Fruit fly (Drosophila melanogaster) whole organism, embryonic: ENCODE results near the gene sloth1.
A peak's percentile ranks its signal among the peaks of the same experiment; 100 is the strongest.

Experiments
- Atf-2 ChIP-seq: fragments of 200-800 bp; sonication (Bioruptor generic); optimal IDR thresholded peaks from 2 replicates; lab custom pipeline; 2016; ENCODE audit warnings: missing biosample characterization, missing genetic modification characterization
- CG10979 ChIP-seq: fragments of 200-800 bp; sonication (Bioruptor generic); optimal IDR thresholded peaks from 2 replicates; lab custom pipeline; 2018; ENCODE audit warnings: missing biosample characterization, mild to moderate bottlenecking, missing genetic modification characterization, moderate library complexity
- CG11093 ChIP-seq: fragments of 200-800 bp; sonication (Bioruptor generic); IDR thresholded peaks from 3 replicates; pipeline ENCODE4 v1.3.6; 2022; ENCODE audit warnings: missing biosample characterization, missing genetic modification characterization
- CG11504 ChIP-seq: fragments of 200-800 bp; sonication (Bioruptor generic); optimal IDR thresholded peaks from 3 replicates; lab custom pipeline; 2019; ENCODE audit warnings: missing biosample characterization, mild to moderate bottlenecking, missing genetic modification characterization, moderate library complexity
- CG12769 ChIP-seq: fragments of 200-800 bp; sonication (Bioruptor generic); optimal IDR thresholded peaks from 2 replicates; lab custom pipeline; 2019; ENCODE audit warnings: missing biosample characterization, mild to moderate bottlenecking, missing genetic modification characterization, moderate library complexity
- CG13775 ChIP-seq: fragments of 200-800 bp; sonication (Bioruptor generic); optimal IDR thresholded peaks from 3 replicates; lab custom pipeline; 2017; ENCODE audit warnings: missing biosample characterization, mild to moderate bottlenecking, missing genetic modification characterization
- CG14441 ChIP-seq: fragments of 200-800 bp; sonication (Bioruptor generic); IDR thresholded peaks from 2 replicates; pipeline ENCODE4 v1.3.6; 2022; ENCODE audit warnings: missing biosample characterization, missing genetic modification characterization
- CG1602 ChIP-seq: fragments of 200-800 bp; sonication (Bioruptor generic); optimal IDR thresholded peaks from 3 replicates; lab custom pipeline; 2016; ENCODE audit warnings: missing biosample characterization, missing genetic modification characterization
- CG17361 ChIP-seq: fragments of 200-800 bp; sonication (Bioruptor generic); IDR thresholded peaks from 3 replicates; pipeline ENCODE4 v1.3.6; 2022; ENCODE audit warnings: missing biosample characterization, missing genetic modification characterization
- CG17829 ChIP-seq: fragments of 200-800 bp; optimal IDR thresholded peaks from 2 replicates; lab custom pipeline; 2019; ENCODE audit warnings: missing biosample characterization, mild to moderate bottlenecking, missing genetic modification characterization, moderate library complexity
- CG18476 ChIP-seq: fragments of 200-800 bp; sonication (Bioruptor generic); optimal IDR thresholded peaks from 2 replicates; lab custom pipeline; 2016; ENCODE audit warnings: missing biosample characterization, mild to moderate bottlenecking, missing genetic modification characterization
- CG18599 ChIP-seq: fragments of 200-800 bp; sonication (Bioruptor generic); optimal IDR thresholded peaks from 3 replicates; lab custom pipeline; 2017; ENCODE audit warnings: missing biosample characterization, missing genetic modification characterization, mild to moderate bottlenecking, moderate library complexity, missing genetic modification reagents
- CG2116 ChIP-seq: fragments of 200-800 bp; sonication (Bioruptor generic); optimal IDR thresholded peaks from 3 replicates; lab custom pipeline; 2018; ENCODE audit warnings: missing biosample characterization, mild to moderate bottlenecking, missing genetic modification characterization
- CG2120 ChIP-seq: fragments of 200-800 bp; sonication (Bioruptor generic); optimal IDR thresholded peaks from 3 replicates; lab custom pipeline; 2016; ENCODE audit warnings: missing biosample characterization, missing genetic modification characterization
- CG2875 ChIP-seq: fragments of 200-800 bp; sonication (Bioruptor generic); optimal IDR thresholded peaks from 2 replicates; lab custom pipeline; 2017; ENCODE audit warnings: missing biosample characterization, mild to moderate bottlenecking, missing genetic modification characterization, missing genetic modification reagents
- CG3407 ChIP-seq: fragments of 200-800 bp; sonication (Bioruptor generic); optimal IDR thresholded peaks from 2 replicates; lab custom pipeline; 2018; ENCODE audit warnings: missing biosample characterization, mild to moderate bottlenecking, missing genetic modification characterization
- CG4617 ChIP-seq: fragments of 200-800 bp; sonication (Bioruptor generic); optimal IDR thresholded peaks from 3 replicates; lab custom pipeline; 2016; ENCODE audit warnings: missing biosample characterization, missing genetic modification characterization, borderline replicate concordance
- CG6813 ChIP-seq: fragments of 200-800 bp; sonication (Bioruptor generic); optimal IDR thresholded peaks from 2 replicates; lab custom pipeline; 2017; ENCODE audit warnings: missing biosample characterization, missing genetic modification characterization, mild to moderate bottlenecking, moderate library complexity, missing genetic modification reagents
- CG7987 ChIP-seq: fragments of 200-800 bp; sonication (Bioruptor generic); optimal IDR thresholded peaks from 2 replicates; lab custom pipeline; 2018; ENCODE audit warnings: missing biosample characterization, mild to moderate bottlenecking, missing genetic modification characterization, moderate library complexity
- CG8281 ChIP-seq: fragments of 200-800 bp; sonication (Bioruptor generic); optimal IDR thresholded peaks from 2 replicates; lab custom pipeline; 2018; ENCODE audit warnings: missing biosample characterization, mild to moderate bottlenecking, missing genetic modification characterization, moderate library complexity
- CG8359 ChIP-seq: fragments of 200-800 bp; sonication (Bioruptor generic); optimal IDR thresholded peaks from 2 replicates; lab custom pipeline; 2017; ENCODE audit warnings: missing biosample characterization, mild to moderate bottlenecking, missing genetic modification characterization, borderline replicate concordance
- CG9932 ChIP-seq: fragments of 200-800 bp; sonication (Bioruptor generic); IDR thresholded peaks from 2 replicates; pipeline ENCODE4 v1.3.6; 2022; ENCODE audit warnings: missing biosample characterization, missing genetic modification characterization
- Dad ChIP-seq: fragments of 200-800 bp; sonication (Bioruptor generic); optimal IDR thresholded peaks from 3 replicates; lab custom pipeline; 2016; ENCODE audit warnings: missing biosample characterization, missing genetic modification characterization
- Dp ChIP-seq: fragments of 200-800 bp; sonication (Bioruptor generic); optimal IDR thresholded peaks from 2 replicates; lab custom pipeline; 2018; ENCODE audit warnings: missing biosample characterization, mild to moderate bottlenecking, missing genetic modification characterization, moderate library complexity
- Ets97D ChIP-seq: fragments of 200-800 bp; sonication (Bioruptor generic); optimal IDR thresholded peaks from 3 replicates; lab custom pipeline; 2016; ENCODE audit warnings: missing biosample characterization, missing genetic modification characterization
- Nf-YB ChIP-seq: fragments of 200-800 bp; sonication (Bioruptor generic); optimal IDR thresholded peaks from 3 replicates; lab custom pipeline; 2019; ENCODE audit warnings: missing biosample characterization, mild to moderate bottlenecking, missing genetic modification characterization, moderate library complexity
- Sox100B ChIP-seq: fragments of 200-800 bp; sonication (Bioruptor generic); optimal IDR thresholded peaks from 3 replicates; lab custom pipeline; 2018; ENCODE audit warnings: missing biosample characterization, mild to moderate bottlenecking, missing genetic modification characterization
- Trl ChIP-seq, 3 experiments: fragments of >200 bp in 2 of 3; fragments of 200-800 bp in 1 of 3; sonication (Bioruptor generic) in 1 of 3; optimal IDR thresholded peaks; 2 replicates in 1 of 3; 3 replicates in 2 of 3; lab custom pipeline; 2016 to 2017; ENCODE audit warnings: missing biosample characterization in 1 of 3, missing genetic modification characterization in 1 of 3
- Usf ChIP-seq: fragments of 200-800 bp; sonication (Bioruptor generic); optimal IDR thresholded peaks from 2 replicates; lab custom pipeline; 2017; ENCODE audit warnings: missing genotype, missing biosample characterization, missing genetic modification characterization
- al ChIP-seq: fragments of 200-800 bp; sonication (Bioruptor generic); IDR thresholded peaks from 2 replicates; pipeline ENCODE4 v1.3.6; 2022; ENCODE audit warnings: missing biosample characterization, missing genetic modification characterization
- aop ChIP-seq: fragments of 200-800 bp; sonication (Bioruptor generic); IDR thresholded peaks from 2 replicates; pipeline ENCODE4 v1.3.6; 2022; ENCODE audit warnings: missing biosample characterization, missing genetic modification characterization
- bab2 ChIP-seq: fragments of 200-800 bp; sonication (Bioruptor generic); optimal IDR thresholded peaks from 2 replicates; lab custom pipeline; 2016; ENCODE audit warnings: missing biosample characterization, missing genetic modification characterization
- bcd ChIP-seq: fragments of 200-800 bp; sonication (Bioruptor generic); optimal IDR thresholded peaks from 2 replicates; lab custom pipeline; 2017; ENCODE audit warnings: missing biosample characterization, mild to moderate bottlenecking, missing genetic modification characterization
- cato ChIP-seq: fragments of 200-800 bp; sonication (Bioruptor generic); optimal IDR thresholded peaks from 2 replicates; lab custom pipeline; 2016; ENCODE audit warnings: missing biosample characterization, missing genetic modification characterization, borderline replicate concordance
- chn ChIP-seq: fragments of 200-800 bp; sonication (Bioruptor generic); optimal IDR thresholded peaks from 2 replicates; lab custom pipeline; 2016; ENCODE audit warnings: missing biosample characterization, missing genetic modification characterization
- crol ChIP-seq: fragments of 200-800 bp; sonication (Bioruptor generic); IDR thresholded peaks from 2 replicates; pipeline ENCODE4 v1.3.6; 2022; ENCODE audit warnings: missing biosample characterization, missing genetic modification characterization
- dpn ChIP-seq, 2 experiments: fragments of 200-800 bp; sonication (Bioruptor generic); optimal IDR thresholded peaks; 3 replicates each; lab custom pipeline; 2016; ENCODE audit warnings: missing biosample characterization in 2 of 2, missing genetic modification characterization in 2 of 2
- eve ChIP-seq, 2 experiments: fragments of >200 bp; optimal IDR thresholded peaks; 2 replicates each; lab custom pipeline; 2017; ENCODE audit warnings: missing biosample characterization in 2 of 2, missing genetic modification characterization in 2 of 2
- ftz-f1 ChIP-seq: fragments of 200-800 bp; sonication (Bioruptor generic); optimal IDR thresholded peaks from 2 replicates; lab custom pipeline; 2016; ENCODE audit warnings: missing biosample characterization, missing genetic modification characterization
- gsb-n ChIP-seq: fragments of 200-800 bp; sonication (Bioruptor generic); optimal IDR thresholded peaks from 3 replicates; lab custom pipeline; 2018; ENCODE audit warnings: missing biosample characterization, mild to moderate bottlenecking, missing genetic modification characterization
- lmd ChIP-seq: fragments of 200-800 bp; sonication (Bioruptor generic); IDR thresholded peaks from 2 replicates; pipeline ENCODE4 v1.3.6; 2022; ENCODE audit warnings: missing biosample characterization, missing genetic modification characterization
- mam ChIP-seq: fragments of 200-800 bp; sonication (Bioruptor generic); optimal IDR thresholded peaks from 3 replicates; lab custom pipeline; 2016; ENCODE audit warnings: missing biosample characterization, missing genetic modification characterization
- nom ChIP-seq: fragments of 200-800 bp; sonication (Bioruptor generic); optimal IDR thresholded peaks from 2 replicates; lab custom pipeline; 2017; ENCODE audit warnings: missing biosample characterization, missing genetic modification characterization, mild to moderate bottlenecking, moderate library complexity, missing genetic modification reagents
- pzg ChIP-seq: fragments of 200-800 bp; sonication (Bioruptor generic); optimal IDR thresholded peaks from 3 replicates; lab custom pipeline; 2018; ENCODE audit warnings: missing biosample characterization, mild to moderate bottlenecking, missing genetic modification characterization, moderate library complexity
- run ChIP-seq: fragments of 200-800 bp; sonication (Bioruptor generic); optimal IDR thresholded peaks from 3 replicates; lab custom pipeline; 2018; ENCODE audit warnings: missing biosample characterization, mild to moderate bottlenecking, missing genetic modification characterization
- tin ChIP-seq: fragments of 200-800 bp; sonication (Bioruptor generic); optimal IDR thresholded peaks from 3 replicates; lab custom pipeline; 2016; ENCODE audit warnings: missing biosample characterization, missing genetic modification characterization
- tup ChIP-seq: fragments of 200-800 bp; sonication (Bioruptor generic); optimal IDR thresholded peaks from 2 replicates; lab custom pipeline; 2016; ENCODE audit warnings: missing biosample characterization, mild to moderate bottlenecking, missing genetic modification characterization, moderate library complexity
- twi ChIP-seq: fragments of 200-800 bp; optimal IDR thresholded peaks from 2 replicates; lab custom pipeline; 2019; ENCODE audit warnings: missing biosample characterization, mild to moderate bottlenecking, missing genetic modification characterization, moderate library complexity
- vfl ChIP-seq: fragments of 200-800 bp; sonication (Bioruptor generic); optimal IDR thresholded peaks from 2 replicates; lab custom pipeline; 2016; ENCODE audit warnings: missing biosample characterization, missing genetic modification characterization
- zfh2 ChIP-seq: fragments of 200-800 bp; sonication (Bioruptor generic); optimal IDR thresholded peaks from 2 replicates; lab custom pipeline; 2016; ENCODE audit warnings: missing biosample characterization, missing genetic modification characterization

sloth1 gene

DNA sequence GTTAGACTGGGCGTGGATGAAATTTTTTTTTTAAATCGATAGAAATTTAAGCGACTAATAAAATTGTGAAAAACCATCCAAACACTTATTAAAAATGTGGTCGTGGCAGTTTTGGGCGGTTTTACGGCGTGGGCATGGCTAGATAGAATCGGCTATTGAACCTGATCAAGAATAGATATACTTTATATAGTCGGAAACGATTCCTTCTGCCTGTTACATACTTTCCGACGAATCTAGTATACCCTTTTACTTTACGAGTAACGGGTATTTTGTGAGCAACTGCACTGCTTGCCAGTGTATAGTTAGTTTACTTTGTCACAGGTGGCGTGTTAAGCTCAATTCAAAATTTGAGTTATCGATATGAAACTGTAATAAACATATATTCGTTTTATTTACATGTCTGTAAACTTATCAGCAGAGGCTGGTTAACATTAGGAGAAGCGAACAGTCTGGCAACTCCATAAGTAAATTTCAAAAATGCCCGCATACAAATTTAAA lies 3.8 kb downstream of the sloth1 start (continued):
- TF ChIP-seq gsb-n (tag; lab: Kevin White, UChicago) = peak; percentile 12
- no peak for TF ChIP-seq Atf-2
- TF ChIP-seq CG2120 (GFP tag; lab: Kevin White, UChicago) = peak; percentile 68
- peak; percentile 15 for TF ChIP-seq bcd (GFP tag; lab: Kevin White, UChicago)
- no peak for TF ChIP-seq ftz-f1 (GFP tag; lab: Kevin White, UChicago)
- peak; percentile 44 for TF ChIP-seq CG7987 (GFP tag; lab: Kevin White, UChicago)
- TF ChIP-seq crol (GFP tag; lab: Robert Waterston, UW) = no peak
- TF ChIP-seq Trl (optimal IDR thresholded peaks at IDR 0.05; lab: Kevin White, UChicago) = no peak
- TF ChIP-seq Trl (GFP tag; optimal IDR thresholded peaks at IDR 0.05; lab: Kevin White, UChicago) = peak; percentile 67
- peak; percentile 75 for TF ChIP-seq Ets97D (GFP tag; lab: Kevin White, UChicago)
- peak; percentile 14 for TF ChIP-seq Sox100B (GFP tag; lab: Kevin White, UChicago)
- TF ChIP-seq bab2 (GFP tag; lab: Kevin White, UChicago) = peak; percentile 67
- TF ChIP-seq run (tag; lab: Kevin White, UChicago) = no peak
- peak; percentile 37 for TF ChIP-seq CG14441
- TF ChIP-seq CG6813 = no peak
- peak; percentile 80 for TF ChIP-seq pzg (GFP tag; lab: Kevin White, UChicago)
- peak; percentile 30 for TF ChIP-seq CG1602 (GFP tag; lab: Kevin White, UChicago)
- TF ChIP-seq chn = peak; percentile 31
- TF ChIP-seq Nf-YB = no peak
- peak; percentile 45; the same call in 2 of the 3 replicates for TF ChIP-seq CG11093
- peak; percentile 47 for TF ChIP-seq CG18599 (GFP tag; lab: Kevin White, UChicago)
- no peak for TF ChIP-seq Usf (GFP tag; lab: Kevin White, UChicago)
- TF ChIP-seq CG10979 (tag; lab: Kevin White, UChicago) = peak; percentile 26
- peak; percentile 15; the same call in 1 of the 2 replicates for TF ChIP-seq al (GFP tag; lab: Robert Waterston, UW)
- peak; percentile 28 for TF ChIP-seq CG2875 (GFP tag; lab: Kevin White, UChicago)
- TF ChIP-seq dpn (GFP tag; optimal IDR thresholded peaks at IDR 0.05; lab: Kevin White, UChicago) = peak; percentile 47 to 79
- TF ChIP-seq CG18476 = no peak
- peak; percentile 11 for TF ChIP-seq CG13775 (GFP tag; lab: Kevin White, UChicago)
- TF ChIP-seq cato (GFP tag; lab: Kevin White, UChicago) = no peak
- peak; percentile 89 for TF ChIP-seq Dp (GFP tag; lab: Kevin White, UChicago)
- no peak for TF ChIP-seq nom (GFP tag; lab: Kevin White, UChicago)
- TF ChIP-seq CG4617 = no peak
- TF ChIP-seq CG3407 (GFP tag; lab: Kevin White, UChicago) = no peak
- peak; percentile 74 for TF ChIP-seq mam (GFP tag; lab: Kevin White, UChicago)
- TF ChIP-seq lmd (GFP tag; lab: Robert Waterston, UW) = peak; percentile 66
- TF ChIP-seq CG8281 (tag; lab: Kevin White, UChicago) = no peak
- TF ChIP-seq tin (GFP tag; lab: Kevin White, UChicago) = peak; percentile 41
- TF ChIP-seq aop (GFP tag; lab: Robert Waterston, UW) = no peak
- TF ChIP-seq CG17361 = 0 out of 3 replicates have a peak, but pooled peaks have one; percentile 42
- peak; percentile 42 for TF ChIP-seq CG17829 (tag; lab: Kevin White, UChicago)
- peak; percentile 58 for TF ChIP-seq CG12769 (tag; lab: Kevin White, UChicago)
- no peak for TF ChIP-seq eve (GFP tag; optimal IDR thresholded peaks at IDR 0.05; lab: Kevin White, UChicago)
- TF ChIP-seq tup (GFP tag; lab: Kevin White, UChicago) = no peak
- TF ChIP-seq zfh2 = peak; percentile 27
- peak; percentile 54 for TF ChIP-seq Dad
- TF ChIP-seq CG8359 (GFP tag; lab: Kevin White, UChicago) = no peak
- no peak for TF ChIP-seq twi (tag; lab: Kevin White, UChicago)
- peak; percentile 71 for TF ChIP-seq CG9932 (GFP tag; lab: Robert Waterston, UW)
- peak; percentile 36 for TF ChIP-seq CG2116 (GFP tag; lab: Kevin White, UChicago)
- TF ChIP-seq vfl (GFP tag; lab: Kevin White, UChicago) = no peak
- TF ChIP-seq CG11504 = peak; percentile 61
